Fruit fly (Drosophila melanogaster) whole organism, embryonic: Measurements from ENCODE around the gene prd1.

Source experiments
- Ada2b ChIP-seq: fragments of 200-800 bp; sonication (Bioruptor generic); IDR thresholded peaks from 2 replicates; pipeline ENCODE4 v1.3.6; 2022; ENCODE audit warnings: missing biosample characterization, missing genetic modification characterization
- Adf1 ChIP-seq: fragments of 200-800 bp; sonication (Bioruptor generic); IDR thresholded peaks from 2 replicates; pipeline ENCODE4 v1.3.6; 2022; ENCODE audit warnings: missing biosample characterization, missing genetic modification characterization
- Atf-2 ChIP-seq: fragments of 200-800 bp; sonication (Bioruptor generic); optimal IDR thresholded peaks from 2 replicates; lab custom pipeline; 2016; ENCODE audit warnings: missing biosample characterization, missing genetic modification characterization
- BEAF-32 ChIP-seq: fragments of 200-800 bp; sonication (Bioruptor generic); optimal IDR thresholded peaks from 3 replicates; lab custom pipeline; 2017; ENCODE audit warnings: missing biosample characterization, missing genetic modification characterization, mild to moderate bottlenecking, moderate library complexity, missing genetic modification reagents
- CG10147 ChIP-seq: fragments of 200-800 bp; sonication (Bioruptor generic); optimal IDR thresholded peaks from 2 replicates; lab custom pipeline; 2019; ENCODE audit warnings: missing biosample characterization, mild to moderate bottlenecking, missing genetic modification characterization, moderate library complexity
- CG10959 ChIP-seq: fragments of 200-800 bp; sonication (Bioruptor generic); IDR thresholded peaks from 2 replicates; pipeline ENCODE4 v1.3.6; 2022; ENCODE audit warnings: missing biosample characterization, missing genetic modification characterization
- CG11398 ChIP-seq: fragments of 200-800 bp; sonication (Bioruptor generic); optimal IDR thresholded peaks from 2 replicates; lab custom pipeline; 2016; ENCODE audit warnings: missing biosample characterization, missing genetic modification characterization
- CG12104 ChIP-seq: fragments of 200-800 bp; sonication (Bioruptor generic); optimal IDR thresholded peaks from 3 replicates; lab custom pipeline; 2016; ENCODE audit warnings: missing biosample characterization, missing genetic modification characterization
- CG13775 ChIP-seq: fragments of 200-800 bp; sonication (Bioruptor generic); optimal IDR thresholded peaks from 3 replicates; lab custom pipeline; 2017; ENCODE audit warnings: missing biosample characterization, mild to moderate bottlenecking, missing genetic modification characterization
- CG14667 ChIP-seq: fragments of 200-800 bp; sonication (Bioruptor generic); IDR thresholded peaks from 2 replicates; pipeline ENCODE4 v1.3.6; 2022; ENCODE audit warnings: missing biosample characterization, missing genetic modification characterization
- CG15011 ChIP-seq: fragments of 200-800 bp; sonication (Bioruptor generic); optimal IDR thresholded peaks from 3 replicates; lab custom pipeline; 2018; ENCODE audit warnings: missing biosample characterization, mild to moderate bottlenecking, missing genetic modification characterization
- CG15479 ChIP-seq: fragments of 200-800 bp; sonication (Bioruptor generic); optimal IDR thresholded peaks from 3 replicates; lab custom pipeline; 2019; ENCODE audit warnings: missing biosample characterization, mild to moderate bottlenecking, missing genetic modification characterization, moderate library complexity
- CG16813 ChIP-seq: fragments of 200-800 bp; sonication (Bioruptor generic); IDR thresholded peaks from 3 replicates; pipeline ENCODE4 v1.3.6; 2022; ENCODE audit warnings: missing biosample characterization, missing genetic modification characterization; ENCODE audit not compliant: partially characterized antibody
- CG16815 ChIP-seq: fragments of 200-800 bp; sonication (Bioruptor generic); optimal IDR thresholded peaks from 3 replicates; lab custom pipeline; 2017; ENCODE audit warnings: missing biosample characterization, mild to moderate bottlenecking, missing genetic modification characterization
- CG17361 ChIP-seq: fragments of 200-800 bp; sonication (Bioruptor generic); IDR thresholded peaks from 3 replicates; pipeline ENCODE4 v1.3.6; 2022; ENCODE audit warnings: missing biosample characterization, missing genetic modification characterization
- CG1792 ChIP-seq: fragments of 200-800 bp; sonication (Bioruptor generic); optimal IDR thresholded peaks from 2 replicates; lab custom pipeline; 2016; ENCODE audit warnings: missing biosample characterization, missing genetic modification characterization
- CG18262 ChIP-seq: fragments of 200-800 bp; optimal IDR thresholded peaks from 3 replicates; lab custom pipeline; 2019; ENCODE audit warnings: missing biosample characterization, mild to moderate bottlenecking, missing genetic modification characterization, moderate library complexity
- CG18599 ChIP-seq: fragments of 200-800 bp; sonication (Bioruptor generic); optimal IDR thresholded peaks from 3 replicates; lab custom pipeline; 2017; ENCODE audit warnings: missing biosample characterization, missing genetic modification characterization, mild to moderate bottlenecking, moderate library complexity, missing genetic modification reagents
- CG2889 ChIP-seq: fragments of 200-800 bp; sonication (Bioruptor generic); IDR thresholded peaks from 3 replicates; pipeline ENCODE4 v1.3.6; 2022; ENCODE audit warnings: missing biosample characterization, missing genetic modification characterization
- CG30020 ChIP-seq: fragments of 200-800 bp; optimal IDR thresholded peaks from 2 replicates; lab custom pipeline; 2019; ENCODE audit warnings: missing biosample characterization, mild to moderate bottlenecking, missing genetic modification characterization, moderate library complexity
- CG3838 ChIP-seq: fragments of 200-800 bp; sonication (Bioruptor generic); optimal IDR thresholded peaks from 3 replicates; lab custom pipeline; 2016; ENCODE audit warnings: missing biosample characterization, missing genetic modification characterization
- CG43689 ChIP-seq: fragments of 200-800 bp; sonication (Bioruptor generic); IDR thresholded peaks from 2 replicates; pipeline ENCODE4 v1.3.6; 2022; ENCODE audit warnings: missing biosample characterization, missing genetic modification characterization
- CG4820 ChIP-seq: fragments of 200-800 bp; sonication (Bioruptor generic); optimal IDR thresholded peaks from 3 replicates; lab custom pipeline; 2016; ENCODE audit warnings: missing biosample characterization, missing genetic modification characterization
- CG6272 ChIP-seq: fragments of 200-800 bp; sonication (Bioruptor generic); IDR thresholded peaks from 2 replicates; pipeline ENCODE4 v1.3.6; 2022; ENCODE audit warnings: missing biosample characterization, missing genetic modification characterization
- CG6854 ChIP-seq: fragments of 200-800 bp; sonication (Bioruptor generic); optimal IDR thresholded peaks from 3 replicates; lab custom pipeline; 2017; ENCODE audit warnings: missing biosample characterization, mild to moderate bottlenecking, missing genetic modification characterization
- CG8359 ChIP-seq: fragments of 200-800 bp; sonication (Bioruptor generic); optimal IDR thresholded peaks from 2 replicates; lab custom pipeline; 2017; ENCODE audit warnings: missing biosample characterization, mild to moderate bottlenecking, missing genetic modification characterization, borderline replicate concordance
- CG9609 ChIP-seq: fragments of 200-800 bp; sonication (Bioruptor generic); optimal IDR thresholded peaks from 3 replicates; lab custom pipeline; 2016; ENCODE audit warnings: missing biosample characterization, missing genetic modification characterization
- Dip2 ChIP-seq: fragments of 200-800 bp; sonication (Bioruptor generic); IDR thresholded peaks from 2 replicates; pipeline ENCODE4 v1.3.6; 2022; ENCODE audit warnings: missing biosample characterization, missing genetic modification characterization
- ERR ChIP-seq: fragments of 200-800 bp; sonication (Bioruptor generic); optimal IDR thresholded peaks from 2 replicates; lab custom pipeline; 2016; ENCODE audit warnings: missing biosample characterization, missing genetic modification characterization
- Gsc ChIP-seq: fragments of 200-800 bp; sonication (Bioruptor generic); IDR thresholded peaks from 2 replicates; pipeline ENCODE4 v1.3.6; 2022; ENCODE audit warnings: missing biosample characterization, missing genetic modification characterization
- Hr51 ChIP-seq, 2 experiments: fragments of 200-800 bp; sonication (Bioruptor generic); optimal IDR thresholded peaks; 2 replicates in 1 of 2; 3 replicates in 1 of 2; lab custom pipeline; 2016 to 2018; ENCODE audit warnings: missing biosample characterization in 2 of 2, missing genetic modification characterization in 2 of 2, mild to moderate bottlenecking in 1 of 2, moderate library complexity in 1 of 2
- Lhr ChIP-seq: fragments of 200-800 bp; sonication (Bioruptor generic); optimal IDR thresholded peaks from 3 replicates; lab custom pipeline; 2017; ENCODE audit warnings: mild to moderate bottlenecking, missing biosample characterization, missing genetic modification reagents, missing genetic modification characterization
- Max ChIP-seq: fragments of 200-800 bp; sonication (Bioruptor generic); optimal IDR thresholded peaks from 2 replicates; lab custom pipeline; 2016; ENCODE audit warnings: missing biosample characterization, mild to moderate bottlenecking, missing genetic modification characterization
- NK7.1 ChIP-seq: fragments of 200-800 bp; sonication (Bioruptor generic); optimal IDR thresholded peaks from 3 replicates; lab custom pipeline; 2016; ENCODE audit warnings: missing biosample characterization, missing genetic modification characterization
- chinmo ChIP-seq: fragments of 200-800 bp; sonication (Bioruptor generic); IDR thresholded peaks from 4 replicates; pipeline ENCODE4 v1.3.6; 2022; ENCODE audit warnings: missing biosample characterization, missing genetic modification characterization; ENCODE audit not compliant: partially characterized antibody
- chm ChIP-seq: fragments of 200-800 bp; sonication (Bioruptor generic); IDR thresholded peaks from 2 replicates; pipeline ENCODE4 v1.3.6; 2022; ENCODE audit warnings: missing biosample characterization, missing genetic modification characterization
- ci ChIP-seq: fragments of 200-800 bp; sonication (Bioruptor generic); IDR thresholded peaks from 3 replicates; pipeline ENCODE4 v1.3.6; 2022; ENCODE audit warnings: missing biosample characterization, missing genetic modification characterization
- dimm ChIP-seq: fragments of 200-800 bp; sonication (Bioruptor generic); IDR thresholded peaks from 2 replicates; pipeline ENCODE4 v1.3.6; 2022; ENCODE audit warnings: missing biosample characterization, missing genetic modification characterization
- disco-r ChIP-seq: fragments of 200-800 bp; sonication (Bioruptor generic); optimal IDR thresholded peaks from 2 replicates; lab custom pipeline; 2016; ENCODE audit warnings: missing biosample characterization, missing genetic modification characterization
- lmd ChIP-seq: fragments of 200-800 bp; sonication (Bioruptor generic); IDR thresholded peaks from 2 replicates; pipeline ENCODE4 v1.3.6; 2022; ENCODE audit warnings: missing biosample characterization, missing genetic modification characterization
- mirr ChIP-seq: fragments of 200-800 bp; sonication (Bioruptor generic); optimal IDR thresholded peaks from 3 replicates; lab custom pipeline; 2018; ENCODE audit warnings: missing biosample characterization, mild to moderate bottlenecking, missing genetic modification characterization
- org-1 ChIP-seq: fragments of 200-800 bp; sonication (Bioruptor generic); optimal IDR thresholded peaks from 2 replicates; lab custom pipeline; 2017; ENCODE audit warnings: missing biosample characterization, missing genetic modification characterization
- otp ChIP-seq: fragments of 200-800 bp; sonication (Bioruptor generic); IDR thresholded peaks from 3 replicates; pipeline ENCODE4, ENCODE4 v1.3.6; 2022; ENCODE audit warnings: missing biosample characterization, missing genetic modification characterization
- ranshi ChIP-seq: fragments of 200-800 bp; sonication (Bioruptor generic); IDR thresholded peaks from 2 replicates; pipeline ENCODE4 v1.3.6; 2022; ENCODE audit warnings: missing biosample characterization, missing genetic modification characterization
- slbo ChIP-seq: fragments of 200-800 bp; sonication (Bioruptor generic); IDR thresholded peaks from 2 replicates; pipeline ENCODE4 v1.3.6; 2022; ENCODE audit warnings: missing biosample characterization, missing genetic modification characterization
- sna ChIP-seq: fragments of 200-800 bp; sonication (Bioruptor generic); IDR thresholded peaks from 2 replicates; pipeline ENCODE4 v1.3.6; 2022; ENCODE audit warnings: missing biosample characterization, missing genetic modification characterization; ENCODE audit not compliant: partially characterized antibody
- tio ChIP-seq: fragments of 200-800 bp; sonication (Bioruptor generic); optimal IDR thresholded peaks from 2 replicates; lab custom pipeline; 2017; ENCODE audit warnings: missing biosample characterization, missing genetic modification characterization, inconsistent platforms
- usp ChIP-seq: fragments of >200 bp; optimal IDR thresholded peaks from 2 replicates; lab custom pipeline; 2017; ENCODE audit warnings: missing biosample characterization, missing genetic modification characterization
- zf30C ChIP-seq: fragments of 200-800 bp; sonication (Bioruptor generic); optimal IDR thresholded peaks from 3 replicates; lab custom pipeline; 2018; ENCODE audit warnings: missing biosample characterization, mild to moderate bottlenecking, missing genetic modification characterization
- zfh1 ChIP-seq: fragments of 200-800 bp; sonication (Bioruptor generic); IDR thresholded peaks from 3 replicates; pipeline ENCODE4 v1.3.6; 2022; ENCODE audit warnings: missing biosample characterization, missing genetic modification characterization

prd1 gene

dm6 chr3R:11786695-11787226 lies at the start of gene prd1, which contains the start of gene HisCl1:
prd1 (minus strand) TSS chr3R:11787014.
HisCl1 (plus strand) TSS chr3R:11787176.
- 0 out of 3 replicates have a peak, but pooled peaks have one; percentile 38 for TF ChIP-seq CG2889 (GFP tag; lab: Robert Waterston, UW)
- no peak for TF ChIP-seq Gsc (GFP tag; lab: Robert Waterston, UW)
- no peak for TF ChIP-seq dimm (GFP tag; lab: Robert Waterston, UW)
- no peak for TF ChIP-seq chinmo (GFP tag; lab: Robert Waterston, UW)
- peak; percentile 67 for TF ChIP-seq CG16815 (GFP tag; lab: Kevin White, UChicago)
- TF ChIP-seq usp (GFP tag; lab: Kevin White, UChicago), result no peak
- peak; percentile 39 for TF ChIP-seq Lhr (GFP tag; lab: Kevin White, UChicago)
- TF ChIP-seq Max (GFP tag; lab: Kevin White, UChicago), result peak; percentile 64
- 0 out of 2 replicates have a peak, but pooled peaks have one; percentile 10 for TF ChIP-seq CG10959 (GFP tag; lab: Robert Waterston, UW)
- peak; percentile 67 for TF ChIP-seq lmd
- TF ChIP-seq otp (GFP tag; lab: Robert Waterston, UW), result peak; percentile 55; the same call in 1 of the 3 replicates
- TF ChIP-seq CG43689 (GFP tag; lab: Robert Waterston, UW), result no peak
- TF ChIP-seq CG17361, result peak; percentile 90
- peak in 1 of 2 experiments; percentile 43 for TF ChIP-seq Hr51 (GFP tag; optimal IDR thresholded peaks at IDR 0.05; lab: Kevin White, UChicago)
- TF ChIP-seq Dip2 (GFP tag; lab: Robert Waterston, UW), result no peak
- TF ChIP-seq org-1 (GFP tag; lab: Kevin White, UChicago), result peak; percentile 31
- TF ChIP-seq CG30020 (tag; lab: Kevin White, UChicago), result no peak
- TF ChIP-seq CG8359, result peak; percentile 19
- no peak for TF ChIP-seq CG11398 (GFP tag; lab: Kevin White, UChicago)
- TF ChIP-seq CG16813 (GFP tag; lab: Robert Waterston, UW), result no peak
- TF ChIP-seq CG14667, result no peak
- 0 out of 2 replicates have a peak, but pooled peaks have one; percentile 27 for TF ChIP-seq CG6272
- peak; percentile 50; the same call in 1 of the 3 replicates for TF ChIP-seq zfh1
- TF ChIP-seq Ada2b (GFP tag; lab: Robert Waterston, UW), result no peak
- TF ChIP-seq CG10147 (GFP tag; lab: Kevin White, UChicago), result no peak
- no peak for TF ChIP-seq CG3838
- TF ChIP-seq CG18599 (GFP tag; lab: Kevin White, UChicago), result no peak
- peak; percentile 76 for TF ChIP-seq slbo (GFP tag; lab: Robert Waterston, UW)
- TF ChIP-seq CG1792 (GFP tag; lab: Kevin White, UChicago), result no peak
- 0 out of 2 replicates have a peak, but pooled peaks have one; percentile 38 for TF ChIP-seq sna (GFP tag; lab: Robert Waterston, UW)
- no peak for TF ChIP-seq CG15479 (GFP tag; lab: Kevin White, UChicago)
- peak; percentile 46; the same call in 1 of the 3 replicates for TF ChIP-seq ci (GFP tag; lab: Robert Waterston, UW)
- peak; percentile 75 for TF ChIP-seq CG13775 (GFP tag; lab: Kevin White, UChicago)
- no peak for TF ChIP-seq ERR (GFP tag; lab: Kevin White, UChicago)
- TF ChIP-seq NK7.1 (GFP tag; lab: Kevin White, UChicago), result peak; percentile 18
- peak; percentile 52 for TF ChIP-seq ranshi (GFP tag; lab: Robert Waterston, UW)
- TF ChIP-seq CG6854 (GFP tag; lab: Kevin White, UChicago), result peak; percentile 13
- TF ChIP-seq CG12104 (GFP tag; lab: Kevin White, UChicago), result peak; percentile 59
- TF ChIP-seq chm, result no peak
- TF ChIP-seq CG18262, result no peak
- TF ChIP-seq CG4820 (GFP tag; lab: Kevin White, UChicago), result peak; percentile 14
- TF ChIP-seq CG15011, result peak; percentile 59
- TF ChIP-seq mirr (GFP tag; lab: Kevin White, UChicago), result peak; percentile 34
- peak; percentile 35 for TF ChIP-seq CG9609 (GFP tag; lab: Kevin White, UChicago)
- TF ChIP-seq Adf1 (GFP tag; lab: Robert Waterston, UW), result 0 out of 2 replicates have a peak, but pooled peaks have one; percentile 32
- TF ChIP-seq BEAF-32, result peak; percentile 44
- TF ChIP-seq zf30C (GFP tag; lab: Kevin White, UChicago), result no peak
- TF ChIP-seq tio (GFP tag; lab: Kevin White, UChicago), result peak; percentile 35
- TF ChIP-seq disco-r (GFP tag; lab: Kevin White, UChicago), result peak; percentile 35
- TF ChIP-seq Atf-2 (GFP tag; lab: Kevin White, UChicago), result peak; percentile 66
